Worm (Caenorhabditis elegans) whole organism, young adult: Measurements from ENCODE around the gene M106.8.

Experiments used
- B0261.1 ChIP-seq: sonication (generic microtip); optimal IDR thresholded peaks from 2 replicates; lab custom pipeline; 2016; ENCODE audit warnings: mild to moderate bottlenecking, missing genetic modification characterization, moderate library complexity, missing compliant biosample characterization
- C06A6.2 ChIP-seq: fragments of 200-800 bp; sonication (Bioruptor generic); conservative IDR thresholded peaks from 2 replicates; pipeline ENCODE4 v1.3.6; 2022; ENCODE audit warnings: missing genetic modification characterization, missing compliant biosample characterization
- F10E7.11 ChIP-seq: sonication (generic microtip); optimal IDR thresholded peaks from 2 replicates; lab custom pipeline; 2017; ENCODE audit warnings: mild to moderate bottlenecking, missing genetic modification characterization, moderate library complexity, missing compliant biosample characterization
- F23B12.7 ChIP-seq: sonication (generic microtip); optimal IDR thresholded peaks from 2 replicates; lab custom pipeline; 2017; ENCODE audit warnings: missing genetic modification characterization, mild to moderate bottlenecking, missing compliant biosample characterization, antibody characterized with exemption, moderate library complexity; ENCODE audit not compliant: insufficient read depth
- F49E8.2 ChIP-seq: sonication (generic microtip); optimal IDR thresholded peaks from 3 replicates; lab custom pipeline; 2017; ENCODE audit warnings: missing genetic modification characterization, mild to moderate bottlenecking, missing compliant biosample characterization, antibody characterized with exemption, moderate library complexity; ENCODE audit not compliant: insufficient read depth
- Y53F4B.3 ChIP-seq: fragments of 200-800 bp; sonication (Bioruptor generic); IDR thresholded peaks from 2 replicates; pipeline ENCODE4 v1.3.6; 2022; ENCODE audit warnings: missing genetic modification reagents, missing genetic modification characterization, missing compliant biosample characterization
- Y56A3A.18 ChIP-seq: fragments of 200-800 bp; sonication (Bioruptor generic); IDR thresholded peaks from 2 replicates; pipeline ENCODE4 v1.3.6; 2022; ENCODE audit warnings: missing genetic modification reagents, missing genetic modification characterization, missing compliant biosample characterization
- Y95B8A.8 ChIP-seq: fragments of 200-800 bp; sonication (Bioruptor generic); IDR thresholded peaks from 2 replicates; pipeline ENCODE4 v1.3.6; 2022; ENCODE audit warnings: missing genetic modification reagents, missing genetic modification characterization, missing compliant biosample characterization
- akir-1 ChIP-seq: fragments of 200-800 bp; sonication (Bioruptor generic); optimal IDR thresholded peaks from 2 replicates; lab custom pipeline; 2018; ENCODE audit warnings: mild to moderate bottlenecking, missing genetic modification characterization, moderate library complexity, missing compliant biosample characterization
- attf-5 ChIP-seq: fragments of 200-800 bp; sonication (Bioruptor generic); optimal IDR thresholded peaks from 2 replicates; lab custom pipeline; 2018; ENCODE audit warnings: mild to moderate bottlenecking, missing genetic modification characterization, missing compliant biosample characterization
- ceh-100 ChIP-seq: fragments of 200-800 bp; sonication (Bioruptor generic); IDR thresholded peaks from 2 replicates; pipeline ENCODE4 v1.3.6; 2022; ENCODE audit warnings: missing genetic modification reagents, missing genetic modification characterization, missing compliant biosample characterization
- ceh-58 ChIP-seq: fragments of 200-800 bp; sonication (Bioruptor generic); IDR thresholded peaks from 2 replicates; pipeline ENCODE4 v1.3.6; 2022; ENCODE audit warnings: missing genetic modification characterization, missing compliant biosample characterization
- ceh-79 ChIP-seq: sonication (generic microtip); optimal IDR thresholded peaks from 2 replicates; lab custom pipeline; 2017; ENCODE audit warnings: mild to moderate bottlenecking, missing genetic modification characterization, missing compliant biosample characterization
- dox-1 ChIP-seq: fragments of 200-800 bp; sonication (Bioruptor generic); IDR thresholded peaks from 2 replicates; pipeline ENCODE4 v1.3.6; 2022; ENCODE audit warnings: missing genetic modification reagents, missing genetic modification characterization, missing compliant biosample characterization
- egrh-3 ChIP-seq: fragments of 200-800 bp; sonication (Bioruptor generic); IDR thresholded peaks from 2 replicates; pipeline ENCODE4 v1.3.6; 2022; ENCODE audit warnings: missing genetic modification reagents, missing genetic modification characterization, missing compliant biosample characterization
- ekl-4 ChIP-seq: fragments of 200-800 bp; sonication (Bioruptor generic); IDR thresholded peaks from 2 replicates; pipeline ENCODE4 v1.3.6; 2022; ENCODE audit warnings: missing genetic modification reagents, missing genetic modification characterization, missing compliant biosample characterization
- ets-4 ChIP-seq: fragments of 200-800 bp; sonication (Bioruptor generic); optimal IDR thresholded peaks from 2 replicates; lab custom pipeline; 2018; ENCODE audit warnings: mild to moderate bottlenecking, missing genetic modification characterization, missing compliant biosample characterization
- lin-26 ChIP-seq: fragments of 200-800 bp; sonication (Bioruptor generic); IDR thresholded peaks from 2 replicates; pipeline ENCODE4 v1.3.6; 2022; ENCODE audit warnings: missing genetic modification reagents, missing genetic modification characterization, missing compliant biosample characterization
- lin-35 ChIP-seq, 3 experiments: fragments of 150-350 bp in 2 of 3; sonication (generic microtip) in 1 of 3; optimal IDR thresholded peaks; 2 replicates each; lab custom pipeline; 2014 to 2018; ENCODE audit warnings: missing biosample characterization in 3 of 3, missing genetic modification characterization in 3 of 3, missing genetic modification reagents in 3 of 3
- lin-40 ChIP-seq: sonication (generic microtip); optimal IDR thresholded peaks from 2 replicates; lab custom pipeline; 2016; ENCODE audit warnings: missing genetic modification characterization, mild to moderate bottlenecking, missing compliant biosample characterization, missing genotype, missing genetic modification reagents
- lir-1 ChIP-seq: fragments of 200-800 bp; sonication (Bioruptor generic); conservative IDR thresholded peaks from 2 replicates; pipeline ENCODE4 v1.3.6; 2022; ENCODE audit warnings: missing genetic modification reagents, missing genetic modification characterization, missing compliant biosample characterization
- madf-8 ChIP-seq: fragments of 200-800 bp; sonication (Bioruptor generic); conservative IDR thresholded peaks from 2 replicates; pipeline ENCODE4 v1.3.6; 2022; ENCODE audit warnings: missing genetic modification reagents, missing genetic modification characterization, missing compliant biosample characterization
- mcd-1 ChIP-seq: fragments of 200-800 bp; sonication (Bioruptor generic); IDR thresholded peaks from 2 replicates; pipeline ENCODE4 v1.3.6; 2022; ENCODE audit warnings: missing genetic modification reagents, missing genetic modification characterization, missing compliant biosample characterization
- mxl-1 ChIP-seq: sonication (generic microtip); optimal IDR thresholded peaks from 2 replicates; lab custom pipeline; 2016; ENCODE audit warnings: missing genetic modification characterization, missing compliant biosample characterization
- nfya-1 ChIP-seq: sonication (generic microtip); optimal IDR thresholded peaks from 2 replicates; lab custom pipeline; 2017; ENCODE audit warnings: antibody characterized with exemption, missing compliant biosample characterization, missing genetic modification characterization, borderline replicate concordance; ENCODE audit not compliant: insufficient read depth
- nfyb-1 ChIP-seq: fragments of 200-800 bp; sonication (Bioruptor generic); IDR thresholded peaks from 2 replicates; pipeline ENCODE4 v1.3.6; 2022; ENCODE audit warnings: missing genetic modification reagents, missing genetic modification characterization, missing compliant biosample characterization
- nhr-27 ChIP-seq: fragments of 200-800 bp; sonication (Bioruptor generic); optimal IDR thresholded peaks from 2 replicates; lab custom pipeline; 2018; ENCODE audit warnings: mild to moderate bottlenecking, missing genetic modification characterization, moderate library complexity, missing compliant biosample characterization
- pbrm-1 ChIP-seq: fragments of 200-800 bp; sonication (Bioruptor generic); IDR thresholded peaks from 2 replicates; pipeline ENCODE4 v1.3.6; 2022; ENCODE audit warnings: missing genetic modification reagents, missing genetic modification characterization, missing compliant biosample characterization
- rcor-1 ChIP-seq: fragments of 200-800 bp; sonication (Bioruptor generic); IDR thresholded peaks from 2 replicates; pipeline ENCODE4 v1.3.6; 2022; ENCODE audit warnings: missing genetic modification reagents, missing genetic modification characterization, missing compliant biosample characterization
- rec-8 ChIP-seq, 2 experiments: sonication (generic microtip); optimal IDR thresholded peaks; 2 replicates each; lab custom pipeline; 2016; ENCODE audit warnings: mild to moderate bottlenecking in 2 of 2, missing genetic modification characterization in 2 of 2, missing genetic modification reagents in 2 of 2, missing genotype in 2 of 2, missing biosample characterization in 1 of 2, missing compliant biosample characterization in 1 of 2, moderate library complexity in 1 of 2
- rpc-1 ChIP-seq, 2 experiments: fragments of 150-350 bp in 1 of 2; sonication (generic microtip) in 1 of 2; optimal IDR thresholded peaks; 2 replicates each; lab custom pipeline; 2014 to 2018; ENCODE audit warnings: missing biosample characterization in 1 of 2, missing genetic modification characterization in 1 of 2, missing genetic modification reagents in 1 of 2, missing genotype in 1 of 2
- sdz-38 ChIP-seq: sonication (generic microtip); optimal IDR thresholded peaks from 2 replicates; lab custom pipeline; 2016; ENCODE audit warnings: missing genotype, missing genetic modification characterization, missing compliant biosample characterization
- snpc-1.3 ChIP-seq: sonication (generic microtip); optimal IDR thresholded peaks from 2 replicates; lab custom pipeline; 2017; ENCODE audit warnings: missing genetic modification characterization, mild to moderate bottlenecking, missing compliant biosample characterization, antibody characterized with exemption, moderate library complexity, missing genotype, missing genetic modification reagents; ENCODE audit not compliant: insufficient read depth
- somi-1 ChIP-seq: fragments of 200-800 bp; sonication (Bioruptor generic); optimal IDR thresholded peaks from 2 replicates; lab custom pipeline; 2018; ENCODE audit warnings: mild to moderate bottlenecking, missing genetic modification characterization, missing compliant biosample characterization
- zfh-2 ChIP-seq: fragments of 200-800 bp; sonication (Bioruptor generic); conservative IDR thresholded peaks from 2 replicates; pipeline ENCODE4 v1.3.6; 2022; ENCODE audit warnings: missing genetic modification reagents, missing genetic modification characterization, missing compliant biosample characterization
- ztf-18 ChIP-seq: sonication (generic microtip); optimal IDR thresholded peaks from 2 replicates; lab custom pipeline; 2016; ENCODE audit warnings: missing genotype, mild to moderate bottlenecking, missing genetic modification characterization, missing compliant biosample characterization
- ztf-22 ChIP-seq: fragments of 200-800 bp; sonication (Bioruptor generic); optimal IDR thresholded peaks from 2 replicates; lab custom pipeline; 2018; ENCODE audit warnings: mild to moderate bottlenecking, missing genetic modification characterization, moderate library complexity, missing compliant biosample characterization
- ztf-6 ChIP-seq: fragments of 200-800 bp; sonication (Bioruptor generic); IDR thresholded peaks from 2 replicates; pipeline ENCODE4 v1.3.6; 2022; ENCODE audit warnings: missing genetic modification reagents, missing genetic modification characterization, missing compliant biosample characterization

Gene M106.8

ce11 chrII:10840067-10840466 is 3.4 kb downstream of the M106.8 start (continued):
- TF ChIP-seq ets-4 (GFP tag; lab: Kevin White, UChicago) = peak; percentile 44
- TF ChIP-seq, all 124 proteins: peak for 97

- TF ChIP-seq rcor-1 (GFP tag; lab: Robert Waterston, UW) (no peak), nfyb-1 (peak; percentile 30; the same call in 1 of the 2 replicates)
Measured at ce11 chrII:10838550-10838949, 4.9 kb downstream of the M106.8 start.

- TF ChIP-seq nhr-27 (tag; lab: Kevin White, UChicago) (no peak), zfh-2 (GFP tag; lab: Robert Waterston, UW) (no peak), Y53F4B.3 (GFP tag; lab: Robert Waterston, UW) (no peak), akir-1 (no peak), sdz-38 (tag; lab: Kevin White, UChicago) (no peak)
Measured at ce11 chrII:10834717-10835116, 8.7 kb downstream of the M106.8 start.

- peak; percentile 54 for TF ChIP-seq zfh-2 (GFP tag; lab: Robert Waterston, UW)
- no peak for TF ChIP-seq ztf-18 (tag; lab: Kevin White, UChicago)
- TF ChIP-seq, all 124 proteins: peak for 1
Measured at ce11 chrII:10829572-10829971, 13.9 kb downstream of the M106.8 start.

- no peak for TF ChIP-seq dox-1 (GFP tag; lab: Robert Waterston, UW)
- TF ChIP-seq mcd-1 (GFP tag; lab: Robert Waterston, UW) = no peak
- TF ChIP-seq lin-26 (GFP tag; lab: Robert Waterston, UW) = no peak
- no peak for TF ChIP-seq ekl-4 (GFP tag; lab: Robert Waterston, UW)
Measured at ce11 chrII:10829081-10829480, 14.3 kb downstream of the M106.8 start, which contains the start of gene VM106R.1. TSS of gene VM106R.1 (minus strand) at chrII:10829181.

- TF ChIP-seq mxl-1 (tag; lab: Kevin White, UChicago) (no peak), F49E8.2 (tag; lab: Kevin White, UChicago) (no peak), dox-1 (GFP tag; lab: Robert Waterston, UW) (peak; percentile 22; the same call in 1 of the 2 replicates), rpc-1 (optimal IDR thresholded peaks at IDR 0.05; lab: Kevin White, UChicago) (no peak), rpc-1 (tag; optimal IDR thresholded peaks at IDR 0.05; lab: Kevin White, UChicago) (no peak), C06A6.2 (GFP tag; lab: Robert Waterston, UW) (no peak), B0261.1 (no peak), ceh-58 (GFP tag; lab: Robert Waterston, UW) (no peak), nfya-1 (tag; lab: Kevin White, UChicago) (no peak), ceh-79 (no peak), madf-8 (GFP tag; lab: Robert Waterston, UW) (peak; percentile 46), somi-1 (GFP tag; lab: Kevin White, UChicago) (no peak), attf-5 (peak; percentile 58), F10E7.11 (tag; lab: Kevin White, UChicago) (no peak), Y95B8A.8 (no peak), Y56A3A.18 (GFP tag; lab: Robert Waterston, UW) (no peak), F23B12.7 (peak; percentile 8), ceh-100 (no peak), egrh-3 (GFP tag; lab: Robert Waterston, UW) (no peak), snpc-1.3 (tag; lab: Kevin White, UChicago) (peak; percentile 10), pbrm-1 (GFP tag; lab: Robert Waterston, UW) (0 out of 2 replicates have a peak, but pooled peaks have one; percentile 44), lir-1 (no peak), ztf-6 (no peak), rec-8 (tag; optimal IDR thresholded peaks at IDR 0.05; lab: Kevin White, UChicago) (peak in 1 of 2 experiments; percentile 12), lin-40 (tag; lab: Kevin White, UChicago) (peak; percentile 39), nhr-27 (tag; lab: Kevin White, UChicago) (no peak), ztf-22 (GFP tag; lab: Kevin White, UChicago) (no peak), lin-35 (GFP tag; optimal IDR thresholded peaks at IDR 0.05; lab: Kevin White, UChicago) (peak in 1 of 3 experiments; percentile 81)
Measured at ce11 chrII:10824046-10824445, 19.4 kb downstream of the M106.8 start, which contains the start of the genes R06F6.12 and mix-1. TSS of gene R06F6.12 (minus strand) at chrII:10824081. TSS of gene mix-1 (plus strand) at chrII:10824246.
